Fruit fly (Drosophila melanogaster) whole organism, embryonic: ENCODE results near the gene feo.
A peak's percentile ranks its signal among the peaks of the same experiment; 100 is the strongest.

Experiments used
- Abd-B ChIP-seq: fragments of 200-800 bp; sonication (Bioruptor generic); optimal IDR thresholded peaks from 2 replicates; lab custom pipeline; 2018; ENCODE audit warnings: missing biosample characterization, mild to moderate bottlenecking, missing genetic modification characterization, moderate library complexity
- Ada2b ChIP-seq: fragments of 200-800 bp; sonication (Bioruptor generic); IDR thresholded peaks from 2 replicates; pipeline ENCODE4 v1.3.6; 2022; ENCODE audit warnings: missing biosample characterization, missing genetic modification characterization
- B-H1 ChIP-seq: fragments of 200-800 bp; sonication (Bioruptor generic); IDR thresholded peaks from 3 replicates; pipeline ENCODE4 v1.3.6; 2022; ENCODE audit warnings: missing biosample characterization, missing genetic modification characterization
- CG10431 ChIP-seq: fragments of 200-800 bp; sonication (Bioruptor generic); optimal IDR thresholded peaks from 3 replicates; lab custom pipeline; 2018; ENCODE audit warnings: missing biosample characterization, mild to moderate bottlenecking, missing genetic modification characterization
- CG11093 ChIP-seq: fragments of 200-800 bp; sonication (Bioruptor generic); IDR thresholded peaks from 3 replicates; pipeline ENCODE4 v1.3.6; 2022; ENCODE audit warnings: missing biosample characterization, missing genetic modification characterization
- CG11398 ChIP-seq: fragments of 200-800 bp; sonication (Bioruptor generic); optimal IDR thresholded peaks from 2 replicates; lab custom pipeline; 2016; ENCODE audit warnings: missing biosample characterization, missing genetic modification characterization
- CG13624 ChIP-seq: fragments of 200-800 bp; sonication (Bioruptor generic); optimal IDR thresholded peaks from 2 replicates; lab custom pipeline; 2016; ENCODE audit warnings: missing biosample characterization, missing genetic modification characterization
- CG15011 ChIP-seq: fragments of 200-800 bp; sonication (Bioruptor generic); optimal IDR thresholded peaks from 3 replicates; lab custom pipeline; 2018; ENCODE audit warnings: missing biosample characterization, mild to moderate bottlenecking, missing genetic modification characterization
- CG15514 ChIP-seq: fragments of 200-800 bp; sonication (Bioruptor generic); optimal IDR thresholded peaks from 3 replicates; lab custom pipeline; 2017; ENCODE audit warnings: missing biosample characterization, missing genetic modification characterization, mild to moderate bottlenecking, moderate library complexity, missing genetic modification reagents
- CG17612 ChIP-seq: fragments of 200-800 bp; sonication (Bioruptor generic); IDR thresholded peaks from 2 replicates; pipeline ENCODE4 v1.3.6; 2022; ENCODE audit warnings: missing biosample characterization, missing genetic modification characterization
- CG17802 ChIP-seq: fragments of 200-800 bp; sonication (Bioruptor generic); optimal IDR thresholded peaks from 2 replicates; lab custom pipeline; 2018; ENCODE audit warnings: missing biosample characterization, mild to moderate bottlenecking, missing genetic modification characterization, moderate library complexity
- CG17912 ChIP-seq: fragments of 200-800 bp; sonication (Bioruptor generic); optimal IDR thresholded peaks from 2 replicates; lab custom pipeline; 2018; ENCODE audit warnings: missing biosample characterization, mild to moderate bottlenecking, missing genetic modification characterization
- CG2712 ChIP-seq: fragments of 200-800 bp; optimal IDR thresholded peaks from 3 replicates; lab custom pipeline; 2019; ENCODE audit warnings: missing biosample characterization, mild to moderate bottlenecking, missing genetic modification characterization, moderate library complexity
- CG3847 ChIP-seq: fragments of 200-800 bp; sonication (Bioruptor generic); IDR thresholded peaks from 2 replicates; pipeline ENCODE4 v1.3.6; 2022; ENCODE audit warnings: missing biosample characterization, missing genetic modification characterization
- CG5180 ChIP-seq: fragments of 200-800 bp; sonication (Bioruptor generic); optimal IDR thresholded peaks from 3 replicates; lab custom pipeline; 2017; ENCODE audit warnings: missing biosample characterization, missing genetic modification characterization, mild to moderate bottlenecking, moderate library complexity, missing genetic modification reagents
- CG5953 ChIP-seq: fragments of 200-800 bp; sonication (Bioruptor generic); IDR thresholded peaks from 2 replicates; pipeline ENCODE4 v1.3.6; 2022; ENCODE audit warnings: missing biosample characterization, missing genetic modification characterization
- CG6683 ChIP-seq: fragments of 200-800 bp; sonication (Bioruptor generic); optimal IDR thresholded peaks from 2 replicates; lab custom pipeline; 2017; ENCODE audit warnings: missing biosample characterization, mild to moderate bottlenecking, missing genetic modification characterization, missing genetic modification reagents
- CG7745 ChIP-seq: fragments of 200-800 bp; sonication (Bioruptor generic); optimal IDR thresholded peaks from 2 replicates; lab custom pipeline; 2018; ENCODE audit warnings: missing biosample characterization, mild to moderate bottlenecking, missing genetic modification characterization, moderate library complexity
- CG7963 ChIP-seq: fragments of 200-800 bp; sonication (Bioruptor generic); IDR thresholded peaks from 3 replicates; pipeline ENCODE4 v1.3.6; 2022; ENCODE audit warnings: missing biosample characterization, missing genetic modification characterization; ENCODE audit not compliant: partially characterized antibody
- CG8765 ChIP-seq: fragments of 200-800 bp; sonication (Bioruptor generic); IDR thresholded peaks from 2 replicates; pipeline ENCODE4 v1.3.6; 2022; ENCODE audit warnings: missing biosample characterization, missing genetic modification characterization
- CG9932 ChIP-seq: fragments of 200-800 bp; sonication (Bioruptor generic); IDR thresholded peaks from 2 replicates; pipeline ENCODE4 v1.3.6; 2022; ENCODE audit warnings: missing biosample characterization, missing genetic modification characterization
- Dp ChIP-seq: fragments of 200-800 bp; sonication (Bioruptor generic); optimal IDR thresholded peaks from 2 replicates; lab custom pipeline; 2018; ENCODE audit warnings: missing biosample characterization, mild to moderate bottlenecking, missing genetic modification characterization, moderate library complexity
- Fer1 ChIP-seq: fragments of 200-800 bp; sonication (Bioruptor generic); optimal IDR thresholded peaks from 2 replicates; lab custom pipeline; 2017; ENCODE audit warnings: missing biosample characterization, mild to moderate bottlenecking, missing genetic modification characterization
- Hand ChIP-seq: fragments of 200-800 bp; sonication (Bioruptor generic); optimal IDR thresholded peaks from 2 replicates; lab custom pipeline; 2017; ENCODE audit warnings: mild to moderate bottlenecking, missing biosample characterization, missing genetic modification reagents, missing genetic modification characterization
- HmgD ChIP-seq: fragments of 200-800 bp; sonication (Bioruptor generic); optimal IDR thresholded peaks from 3 replicates; lab custom pipeline; 2016; ENCODE audit warnings: missing biosample characterization, missing genetic modification characterization
- Lim3 ChIP-seq: fragments of 200-800 bp; sonication (Bioruptor generic); IDR thresholded peaks from 2 replicates; pipeline ENCODE4 v1.3.6; 2022; ENCODE audit warnings: missing biosample characterization, missing genetic modification characterization
- MESR4 ChIP-seq: fragments of 200-800 bp; sonication (Bioruptor generic); optimal IDR thresholded peaks from 2 replicates; lab custom pipeline; 2018; ENCODE audit warnings: missing biosample characterization, mild to moderate bottlenecking, missing genetic modification characterization, moderate library complexity
- NC2β ChIP-seq: fragments of 200-800 bp; sonication (Bioruptor generic); optimal IDR thresholded peaks from 2 replicates; lab custom pipeline; 2016; ENCODE audit warnings: missing biosample characterization, missing genetic modification characterization
- NFAT ChIP-seq: fragments of 200-800 bp; sonication (Bioruptor generic); IDR thresholded peaks from 2 replicates; pipeline ENCODE4 v1.3.6; 2022; ENCODE audit warnings: missing biosample characterization, missing genetic modification characterization
- Neu2 ChIP-seq: fragments of 200-800 bp; sonication (Bioruptor generic); optimal IDR thresholded peaks from 3 replicates; lab custom pipeline; 2016; ENCODE audit warnings: missing biosample characterization, missing genetic modification characterization, borderline replicate concordance
- Nf-YC ChIP-seq: fragments of 200-800 bp; optimal IDR thresholded peaks from 3 replicates; lab custom pipeline; 2019; ENCODE audit warnings: missing biosample characterization, mild to moderate bottlenecking, missing genetic modification characterization, moderate library complexity
- Ravus ChIP-seq: fragments of 200-800 bp; sonication (Bioruptor generic); IDR thresholded peaks from 2 replicates; pipeline ENCODE4 v1.3.6; 2022; ENCODE audit warnings: missing biosample characterization, missing genetic modification characterization
- Spps ChIP-seq: fragments of 200-800 bp; sonication (Bioruptor generic); optimal IDR thresholded peaks from 2 replicates; lab custom pipeline; 2018; ENCODE audit warnings: missing biosample characterization, mild to moderate bottlenecking, missing genetic modification characterization
- ab ChIP-seq: fragments of 200-800 bp; sonication (Bioruptor generic); optimal IDR thresholded peaks from 2 replicates; lab custom pipeline; 2016; ENCODE audit warnings: missing biosample characterization, missing genetic modification characterization
- al ChIP-seq: fragments of 200-800 bp; sonication (Bioruptor generic); IDR thresholded peaks from 2 replicates; pipeline ENCODE4 v1.3.6; 2022; ENCODE audit warnings: missing biosample characterization, missing genetic modification characterization
- aop ChIP-seq: fragments of 200-800 bp; sonication (Bioruptor generic); IDR thresholded peaks from 2 replicates; pipeline ENCODE4 v1.3.6; 2022; ENCODE audit warnings: missing biosample characterization, missing genetic modification characterization
- bcd ChIP-seq: fragments of 200-800 bp; sonication (Bioruptor generic); optimal IDR thresholded peaks from 2 replicates; lab custom pipeline; 2017; ENCODE audit warnings: missing biosample characterization, mild to moderate bottlenecking, missing genetic modification characterization
- cas ChIP-seq: fragments of 200-800 bp; sonication (Bioruptor generic); IDR thresholded peaks from 2 replicates; pipeline ENCODE4 v1.3.6; 2022; ENCODE audit warnings: missing biosample characterization, missing genetic modification characterization
- cato ChIP-seq: fragments of 200-800 bp; sonication (Bioruptor generic); optimal IDR thresholded peaks from 2 replicates; lab custom pipeline; 2016; ENCODE audit warnings: missing biosample characterization, missing genetic modification characterization, borderline replicate concordance
- danr ChIP-seq: fragments of 200-800 bp; sonication (Bioruptor generic); IDR thresholded peaks from 2 replicates; pipeline ENCODE4 v1.3.6; 2022; ENCODE audit warnings: missing biosample characterization, missing genetic modification characterization
- ind ChIP-seq: fragments of 200-800 bp; sonication (Bioruptor generic); optimal IDR thresholded peaks from 3 replicates; lab custom pipeline; 2016; ENCODE audit warnings: missing biosample characterization, missing genetic modification characterization
- insv ChIP-seq, 2 experiments: fragments of 200-800 bp; sonication (Bioruptor generic); optimal IDR thresholded peaks; 3 replicates each; lab custom pipeline; 2016 to 2018; ENCODE audit warnings: missing biosample characterization in 2 of 2, missing genetic modification characterization in 2 of 2
- ken ChIP-seq: fragments of 200-800 bp; sonication (Bioruptor generic); IDR thresholded peaks from 3 replicates; pipeline ENCODE4 v1.3.6; 2022; ENCODE audit warnings: missing biosample characterization, missing genetic modification characterization
- mld ChIP-seq: fragments of 200-800 bp; sonication (Bioruptor generic); IDR thresholded peaks from 3 replicates; pipeline ENCODE4 v1.3.6; 2022; ENCODE audit warnings: missing biosample characterization, missing genetic modification characterization; ENCODE audit not compliant: partially characterized antibody
- sim ChIP-seq: fragments of 200-800 bp; sonication (Bioruptor generic); IDR thresholded peaks from 2 replicates; pipeline ENCODE4 v1.3.6; 2022; ENCODE audit warnings: missing biosample characterization, missing genetic modification characterization
- sug ChIP-seq: fragments of 200-800 bp; optimal IDR thresholded peaks from 2 replicates; lab custom pipeline; 2019; ENCODE audit warnings: missing biosample characterization, mild to moderate bottlenecking, missing genetic modification characterization, moderate library complexity
- tup ChIP-seq: fragments of 200-800 bp; sonication (Bioruptor generic); optimal IDR thresholded peaks from 2 replicates; lab custom pipeline; 2016; ENCODE audit warnings: missing biosample characterization, mild to moderate bottlenecking, missing genetic modification characterization, moderate library complexity
- twi ChIP-seq: fragments of 200-800 bp; optimal IDR thresholded peaks from 2 replicates; lab custom pipeline; 2019; ENCODE audit warnings: missing biosample characterization, mild to moderate bottlenecking, missing genetic modification characterization, moderate library complexity
- unc-4 ChIP-seq: fragments of 200-800 bp; sonication (Bioruptor generic); IDR thresholded peaks from 2 replicates; pipeline ENCODE4 v1.3.6; 2022; ENCODE audit warnings: missing biosample characterization, missing genetic modification characterization; ENCODE audit not compliant: partially characterized antibody
- unpg ChIP-seq: fragments of 200-800 bp; sonication (Bioruptor generic); optimal IDR thresholded peaks from 3 replicates; lab custom pipeline; 2018; ENCODE audit warnings: missing biosample characterization, mild to moderate bottlenecking, missing genetic modification characterization, moderate library complexity
- zen2 ChIP-seq: fragments of 200-800 bp; sonication (Bioruptor generic); IDR thresholded peaks from 3 replicates; pipeline ENCODE4 v1.3.6; 2022; ENCODE audit warnings: missing biosample characterization, missing genetic modification characterization; ENCODE audit not compliant: partially characterized antibody

Gene feo

dm6 chrX:10857376-10857775 lies 2.7 kb upstream of the feo start, which contains the start of the genes sofe and CG2186 (continued):
- TF ChIP-seq cato (GFP tag; lab: Kevin White, UChicago) = peak; percentile 33
- TF ChIP-seq Dp (GFP tag; lab: Kevin White, UChicago) = peak; percentile 76
- no peak for TF ChIP-seq MESR4 (GFP tag; lab: Kevin White, UChicago)
- peak; percentile 48; the same call in 1 of the 3 replicates for TF ChIP-seq ken (GFP tag; lab: Robert Waterston, UW)
- no peak for TF ChIP-seq CG10431 (GFP tag; lab: Kevin White, UChicago)
- TF ChIP-seq bcd = no peak
- peak; percentile 80 for TF ChIP-seq CG9932 (GFP tag; lab: Robert Waterston, UW)
- peak; percentile 36 for TF ChIP-seq CG13624 (GFP tag; lab: Kevin White, UChicago)
- TF ChIP-seq twi (tag; lab: Kevin White, UChicago) = no peak
- TF ChIP-seq CG11398 (GFP tag; lab: Kevin White, UChicago) = peak; percentile 5
- TF ChIP-seq Fer1 = peak; percentile 10
- peak; percentile 63 for TF ChIP-seq CG2712 (tag; lab: Kevin White, UChicago)
- no peak for TF ChIP-seq Neu2
- no peak for TF ChIP-seq NFAT (GFP tag; lab: Robert Waterston, UW)
- peak; percentile 89 for TF ChIP-seq unc-4
- TF ChIP-seq ab (GFP tag; lab: Kevin White, UChicago) = no peak
- TF ChIP-seq CG7745 (tag; lab: Kevin White, UChicago) = no peak
- TF ChIP-seq CG17612 (GFP tag; lab: Robert Waterston, UW) = no peak
- peak; percentile 77 for TF ChIP-seq CG3847 (GFP tag; lab: Robert Waterston, UW)
- no peak for TF ChIP-seq CG15011 (GFP tag; lab: Kevin White, UChicago)
- TF ChIP-seq Abd-B (GFP tag; lab: Kevin White, UChicago) = peak; percentile 35
- TF ChIP-seq ind (GFP tag; lab: Kevin White, UChicago) = peak; percentile 67
- no peak for TF ChIP-seq Lim3 (GFP tag; lab: Robert Waterston, UW)
- no peak for TF ChIP-seq CG11093 (GFP tag; lab: Robert Waterston, UW)
- no peak for TF ChIP-seq Ada2b (GFP tag; lab: Robert Waterston, UW)
- TF ChIP-seq CG17912 (GFP tag; lab: Kevin White, UChicago) = peak; percentile 25
- no peak for TF ChIP-seq sug (tag; lab: Kevin White, UChicago)
- TF ChIP-seq aop (GFP tag; lab: Robert Waterston, UW) = no peak
- peak; percentile 49; the same call in 1 of the 3 replicates for TF ChIP-seq CG7963
- peak; percentile 69 for TF ChIP-seq CG15514 (GFP tag; lab: Kevin White, UChicago)
- TF ChIP-seq tup = no peak
- TF ChIP-seq sim (GFP tag; lab: Robert Waterston, UW) = no peak
- TF ChIP-seq Nf-YC (tag; lab: Kevin White, UChicago) = peak; percentile 21
- TF ChIP-seq CG5953 (GFP tag; lab: Robert Waterston, UW) = no peak
- peak; percentile 15; the same call in 1 of the 3 replicates for TF ChIP-seq mld (GFP tag; lab: Robert Waterston, UW)
- TF ChIP-seq CG8765 (GFP tag; lab: Robert Waterston, UW) = no peak
- TF ChIP-seq CG6683 = no peak
- TF ChIP-seq insv (GFP tag; optimal IDR thresholded peaks at IDR 0.05; lab: Kevin White, UChicago) = peak in 1 of 2 experiments; percentile 93
- no peak for TF ChIP-seq danr
- no peak for TF ChIP-seq CG17802 (tag; lab: Kevin White, UChicago)
- peak; percentile 53 for TF ChIP-seq unpg (GFP tag; lab: Kevin White, UChicago)
- TF ChIP-seq B-H1 (GFP tag; lab: Robert Waterston, UW) = no peak
- TF ChIP-seq Ravus (GFP tag; lab: Robert Waterston, UW) = no peak
- peak; percentile 81; the same call in 1 of the 3 replicates for TF ChIP-seq zen2 (GFP tag; lab: Robert Waterston, UW)
- no peak for TF ChIP-seq Spps (tag; lab: Kevin White, UChicago)
- TF ChIP-seq HmgD = no peak
- no peak for TF ChIP-seq Hand (GFP tag; lab: Kevin White, UChicago)
- TF ChIP-seq NC2β (GFP tag; lab: Kevin White, UChicago) = peak; percentile 64
- no peak for TF ChIP-seq CG5180 (GFP tag; lab: Kevin White, UChicago)
- 0 out of 2 replicates have a peak, but pooled peaks have one; percentile 31 for TF ChIP-seq cas (GFP tag; lab: Robert Waterston, UW)
- no peak for TF ChIP-seq al (GFP tag; lab: Robert Waterston, UW)
